Worm (Caenorhabditis elegans): ENCODE data around the gene ZK1236.1.

DNA sequence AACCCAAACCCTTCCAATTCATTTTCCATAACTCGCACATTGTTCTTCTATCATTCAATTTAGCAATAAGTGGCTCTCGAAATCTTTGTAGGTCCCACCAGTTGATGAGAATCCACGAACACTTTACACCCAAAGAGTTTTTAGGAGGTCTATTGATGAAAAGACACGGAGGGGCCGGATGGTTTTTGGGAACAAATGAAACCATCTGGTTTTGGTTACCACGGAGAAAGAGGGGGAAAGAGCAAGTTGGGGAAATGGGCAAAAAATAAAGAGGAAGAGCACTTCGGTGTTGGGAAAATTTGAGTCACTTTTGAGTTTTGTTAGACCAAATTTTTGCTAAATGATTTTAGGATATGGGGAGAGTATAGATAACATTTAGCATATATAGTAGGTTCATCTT is 38.4 kb downstream of the ZK1236.1 start:
- TF ChIP-seq scrt-1 (GFP tag; IDR thresholded peaks at IDR 0.05) (no peak), tra-4 (tag; optimal IDR thresholded peaks at IDR 0.05) (no peak), ceh-36 (tag; optimal IDR thresholded peaks at IDR 0.05) (no peak), ama-1 (optimal IDR thresholded peaks at IDR 0.05) (no peak), hnd-1 (tag; optimal IDR thresholded peaks at IDR 0.05) (no peak), tbx-11 (GFP tag; IDR thresholded peaks at IDR 0.05) (no peak), hmbx-1 (tag; optimal IDR thresholded peaks at IDR 0.05) (no peak), flt-1 (GFP tag; IDR thresholded peaks at IDR 0.05) (no peak), B0310.2 (tag; optimal IDR thresholded peaks at IDR 0.05) (no peak), F13C5.2 (tag; optimal IDR thresholded peaks at IDR 0.05) (no peak), hmg-4 (GFP tag; optimal IDR thresholded peaks at IDR 0.05) (no peak), ets-7 (tag; optimal IDR thresholded peaks at IDR 0.05) (no peak), pes-1 (GFP tag; IDR thresholded peaks at IDR 0.05) (no peak)

Data from whole organism, early embryonic.